Worm (Caenorhabditis elegans) whole organism, mixed stage, embryonic: Measurements from ENCODE around the gene K08H2.10.

Experiments
- bed-3 ChIP-seq: fragments of 200-800 bp; sonication (Bioruptor generic); optimal IDR thresholded peaks from 3 replicates; lab custom pipeline; 2018; ENCODE audit warnings: mild to moderate bottlenecking, missing genetic modification characterization, moderate library complexity, missing compliant biosample characterization
- blmp-1 ChIP-seq: fragments of 150-350 bp; optimal IDR thresholded peaks from 2 replicates; lab custom pipeline; 2014; ENCODE audit warnings: missing biosample characterization, missing genetic modification characterization
- ces-1 ChIP-seq: fragments of 150-350 bp; optimal IDR thresholded peaks from 2 replicates; lab custom pipeline; 2014; ENCODE audit warnings: missing biosample characterization, missing genetic modification reagents, missing genetic modification characterization
- elt-1 ChIP-seq: sonication (generic microtip); optimal IDR thresholded peaks from 2 replicates; lab custom pipeline; 2017; ENCODE audit warnings: missing genetic modification characterization, mild to moderate bottlenecking, missing compliant biosample characterization, antibody characterized with exemption, moderate library complexity, borderline replicate concordance; ENCODE audit not compliant: insufficient read depth
- elt-3 ChIP-seq: fragments of 150-350 bp; optimal IDR thresholded peaks from 2 replicates; lab custom pipeline; 2014; ENCODE audit warnings: missing biosample characterization, missing genetic modification characterization
- lin-13 ChIP-seq: fragments of 150-350 bp; optimal IDR thresholded peaks from 2 replicates; lab custom pipeline; 2014; ENCODE audit warnings: missing biosample characterization, missing genetic modification characterization
- lsy-2 ChIP-seq: fragments of 150-350 bp; optimal IDR thresholded peaks from 2 replicates; lab custom pipeline; 2014; ENCODE audit warnings: missing biosample characterization, missing genetic modification characterization
- mab-5 ChIP-seq: fragments of 150-350 bp; optimal IDR thresholded peaks from 2 replicates; lab custom pipeline; 2014; ENCODE audit warnings: missing biosample characterization, missing genetic modification characterization
- nhr-12 ChIP-seq: fragments of 150-350 bp; optimal IDR thresholded peaks from 2 replicates; lab custom pipeline; 2014; ENCODE audit warnings: missing biosample characterization, missing genetic modification characterization
- nhr-76 ChIP-seq: sonication (generic microtip); optimal IDR thresholded peaks from 2 replicates; lab custom pipeline; 2017; ENCODE audit warnings: missing biosample characterization, missing genetic modification characterization
- pha-4 ChIP-seq: fragments of 150-350 bp; optimal IDR thresholded peaks from 2 replicates; lab custom pipeline; 2018; ENCODE audit warnings: missing biosample characterization, missing genetic modification reagents, missing genetic modification characterization
- unc-62 ChIP-seq: fragments of 150-350 bp; optimal IDR thresholded peaks from 2 replicates; lab custom pipeline; 2014; ENCODE audit warnings: missing biosample characterization, missing genetic modification reagents, missing genetic modification characterization
- ztf-11 ChIP-seq: fragments of 150-350 bp; optimal IDR thresholded peaks from 2 replicates; lab custom pipeline; 2014; ENCODE audit warnings: missing biosample characterization, missing genetic modification characterization

DNA sequence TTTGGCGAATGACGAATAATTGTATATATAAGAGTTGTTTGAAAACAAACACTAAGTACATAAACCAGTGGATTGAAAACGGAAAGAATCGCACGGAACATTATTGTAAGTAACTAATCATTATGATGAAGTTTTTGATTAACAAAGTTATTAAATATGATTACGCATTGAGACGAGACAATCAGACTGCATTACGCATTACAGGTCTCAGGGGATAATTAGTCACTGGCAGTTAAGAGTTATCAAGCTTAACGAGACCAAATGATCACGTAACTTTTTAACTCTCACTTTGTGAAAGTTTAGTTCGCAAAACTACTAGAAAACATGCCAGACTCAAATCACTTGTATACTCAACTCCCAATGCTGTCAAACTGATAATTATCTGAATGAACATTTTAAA is 45.8 kb downstream of the K08H2.10 start, which contains the start of gene srd-42:
- no peak for TF ChIP-seq blmp-1 (tag; lab: Kevin White, UChicago)
- TF ChIP-seq nhr-76, result no peak
- no peak for TF ChIP-seq lsy-2 (tag; lab: Kevin White, UChicago)
- TF ChIP-seq elt-3 (tag; lab: Kevin White, UChicago), result no peak
- no peak for TF ChIP-seq lin-13 (tag; lab: Kevin White, UChicago)
- TF ChIP-seq pha-4 (tag; lab: Kevin White, UChicago), result no peak
- TF ChIP-seq bed-3 (GFP tag; lab: Kevin White, UChicago), result no peak
- TF ChIP-seq elt-1 (tag; lab: Kevin White, UChicago), result no peak
- no peak for TF ChIP-seq nhr-12
- no peak for TF ChIP-seq unc-62 (GFP tag; lab: Kevin White, UChicago)
- TF ChIP-seq ztf-11 (tag; lab: Kevin White, UChicago), result no peak
- no peak for TF ChIP-seq mab-5
- no peak for TF ChIP-seq ces-1 (GFP tag; lab: Kevin White, UChicago)
